Fruit fly (Drosophila melanogaster): ENCODE results near the gene CG13712.
A peak's percentile ranks its signal among the peaks of the same experiment; 100 is the strongest.

Gene CG13712

DNA sequence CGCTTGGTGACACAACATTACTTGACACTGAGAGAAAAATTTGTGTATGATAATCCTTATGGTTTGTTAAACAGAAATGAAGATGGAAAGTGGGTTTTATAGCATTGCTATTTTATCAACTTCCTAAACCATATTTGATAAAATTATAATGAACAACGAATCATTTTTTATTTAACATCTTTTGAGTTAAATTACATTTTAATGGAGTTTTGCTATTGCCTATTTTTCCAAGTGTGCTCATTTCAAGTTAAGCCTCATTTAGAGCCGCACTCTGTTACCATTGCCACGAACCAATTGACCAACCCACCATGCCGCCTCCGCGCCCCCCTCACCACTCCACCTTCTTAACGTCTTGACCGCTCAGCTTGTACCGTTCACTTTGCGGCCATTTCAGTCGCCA lies 9.6 kb downstream of the CG13712 start (continued):
- TF ChIP-seq Camta (GFP tag; optimal IDR thresholded peaks at IDR 0.05) (no peak), gcm (GFP tag; optimal IDR thresholded peaks at IDR 0.05) (no peak), ranshi (GFP tag; IDR thresholded peaks at IDR 0.05) (no peak; the same call in 1 of the 2 replicates), ATbp (GFP tag; optimal IDR thresholded peaks at IDR 0.05) (no peak), dysf (GFP tag; IDR thresholded peaks at IDR 0.05) (peak; percentile 44; the same call in 1 of the 3 replicates), CG2202 (tag; optimal IDR thresholded peaks at IDR 0.05) (no peak), CG31388 (GFP tag; optimal IDR thresholded peaks at IDR 0.05) (no peak), CG9727 (GFP tag; optimal IDR thresholded peaks at IDR 0.05) (no peak), Sox100B (GFP tag; optimal IDR thresholded peaks at IDR 0.05) (no peak), CG4328 (GFP tag; optimal IDR thresholded peaks at IDR 0.05) (no peak), Sry-β (GFP tag; optimal IDR thresholded peaks at IDR 0.05) (no peak), twi (tag; optimal IDR thresholded peaks at IDR 0.05) (no peak), schlank (tag; optimal IDR thresholded peaks at IDR 0.05) (no peak), repo (GFP tag; optimal IDR thresholded peaks at IDR 0.05) (no peak), bcd (GFP tag; optimal IDR thresholded peaks at IDR 0.05) (no peak), Atf6 (GFP tag; IDR thresholded peaks at IDR 0.05) (no peak), bowl (GFP tag; IDR thresholded peaks at IDR 0.05) (no peak), CG9932 (GFP tag; IDR thresholded peaks at IDR 0.05) (no peak), Side (GFP tag; optimal IDR thresholded peaks at IDR 0.05) (no peak), dmrt99B (tag; optimal IDR thresholded peaks at IDR 0.05) (peak; percentile 45)

- TF ChIP-seq vvl (GFP tag; IDR thresholded peaks at IDR 0.05): peak; percentile 7
- 0 out of 2 replicates have a peak, but pooled peaks have one; percentile 0 for TF ChIP-seq Adf1 (GFP tag; IDR thresholded peaks at IDR 0.05)
- no peak for TF ChIP-seq slp2 (GFP tag; optimal IDR thresholded peaks at IDR 0.05)
- TF ChIP-seq CG30403 (GFP tag; optimal IDR thresholded peaks at IDR 0.05): no peak
- peak; percentile 57; the same call in 1 of the 4 replicates for TF ChIP-seq chinmo (GFP tag; IDR thresholded peaks at IDR 0.05; ENCODE audit: partially characterized antibody)
- no peak for TF ChIP-seq Poxn (GFP tag; IDR thresholded peaks at IDR 0.05)
- TF ChIP-seq CG12155 (GFP tag; optimal IDR thresholded peaks at IDR 0.05): no peak
Observed at dm6 chr3L:4698496-4698895, 11.2 kb downstream of the CG13712 start.

DNA sequence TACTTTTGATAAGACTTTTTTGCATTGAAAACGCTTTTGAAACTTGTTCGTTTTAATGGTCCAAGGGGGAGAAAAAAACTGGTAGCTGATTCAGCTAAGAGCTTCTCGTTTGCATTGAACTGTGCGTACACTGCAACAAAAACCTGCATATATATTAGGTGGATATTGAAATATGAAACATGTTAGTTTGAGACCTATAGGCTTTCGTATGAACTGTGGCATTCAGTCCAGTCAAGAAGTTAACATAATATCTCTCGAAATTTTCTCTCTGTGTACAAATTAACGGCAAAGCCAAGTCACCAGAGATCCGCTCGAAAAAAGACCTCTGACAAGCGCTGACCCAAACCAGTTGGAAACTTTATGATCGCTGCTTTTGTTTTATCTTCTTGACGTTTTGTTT lies 11.7 kb downstream of the CG13712 start:
- TF ChIP-seq dysf (GFP tag; IDR thresholded peaks at IDR 0.05) (peak; percentile 90), CG2129 (GFP tag; IDR thresholded peaks at IDR 0.05; ENCODE audit: partially characterized antibody) (no peak), CG7786 (GFP tag; optimal IDR thresholded peaks at IDR 0.05) (peak; percentile 86), Mad (GFP tag; optimal IDR thresholded peaks at IDR 0.05) (peak; percentile 86), Side (GFP tag; optimal IDR thresholded peaks at IDR 0.05) (peak; percentile 76), dm (GFP tag; optimal IDR thresholded peaks at IDR 0.05) (peak; percentile 64), E2f1 (GFP tag; IDR thresholded peaks at IDR 0.05) (peak; percentile 83), Mrtf (GFP tag; IDR thresholded peaks at IDR 0.05) (peak; percentile 83), en (GFP tag; optimal IDR thresholded peaks at IDR 0.05) (peak; percentile 67), CG10654 (GFP tag; optimal IDR thresholded peaks at IDR 0.05) (peak; percentile 72), CG10267 (tag; optimal IDR thresholded peaks at IDR 0.05) (peak; percentile 72), Rfx (GFP tag; IDR thresholded peaks at IDR 0.05) (peak; percentile 92), CG7271 (tag; optimal IDR thresholded peaks at IDR 0.05) (no peak), rib (GFP tag; IDR thresholded peaks at IDR 0.05) (0 out of 2 replicates have a peak, but pooled peaks have one; percentile 20), CG17802 (tag; optimal IDR thresholded peaks at IDR 0.05) (peak; percentile 70), B-H1 (GFP tag; IDR thresholded peaks at IDR 0.05) (peak; percentile 76), CG31224 (GFP tag; IDR thresholded peaks at IDR 0.05) (peak; percentile 82), dan (GFP tag; IDR thresholded peaks at IDR 0.05) (no peak), az2 (GFP tag; optimal IDR thresholded peaks at IDR 0.05) (peak; percentile 86), Oaz (GFP tag; IDR thresholded peaks at IDR 0.05) (peak; percentile 87), Bteb2 (GFP tag; optimal IDR thresholded peaks at IDR 0.05) (peak; percentile 77), jumu (GFP tag; optimal IDR thresholded peaks at IDR 0.05) (peak; percentile 65), vnd (GFP tag; IDR thresholded peaks at IDR 0.05; ENCODE audit: partially characterized antibody) (no peak), CG3281 (GFP tag; optimal IDR thresholded peaks at IDR 0.05) (peak; percentile 82), Gsc (GFP tag; IDR thresholded peaks at IDR 0.05) (peak; percentile 62), chinmo (GFP tag; IDR thresholded peaks at IDR 0.05; ENCODE audit: partially characterized antibody) (0 out of 4 replicates have a peak, but pooled peaks have one; percentile 31)

Data from whole organism, embryonic.